Worm (Caenorhabditis elegans) whole organism, mixed stage, embryonic: ENCODE results near the gene str-207.

Source experiments
- M03D4.4 ChIP-seq: sonication (generic microtip); optimal IDR thresholded peaks from 2 replicates; lab custom pipeline; 2017; ENCODE audit warnings: mild to moderate bottlenecking, missing genetic modification characterization, missing compliant biosample characterization
- bed-3 ChIP-seq: fragments of 200-800 bp; sonication (Bioruptor generic); optimal IDR thresholded peaks from 3 replicates; lab custom pipeline; 2018; ENCODE audit warnings: mild to moderate bottlenecking, missing genetic modification characterization, moderate library complexity, missing compliant biosample characterization
- blmp-1 ChIP-seq: fragments of 150-350 bp; optimal IDR thresholded peaks from 2 replicates; lab custom pipeline; 2014; ENCODE audit warnings: missing biosample characterization, missing genetic modification characterization
- ceh-39 ChIP-seq: fragments of 150-350 bp; optimal IDR thresholded peaks from 2 replicates; lab custom pipeline; 2014; ENCODE audit warnings: missing biosample characterization, missing genetic modification characterization
- ceh-83 ChIP-seq: fragments of 200-800 bp; sonication (Bioruptor generic); optimal IDR thresholded peaks from 2 replicates; lab custom pipeline; 2018; ENCODE audit warnings: mild to moderate bottlenecking, missing genetic modification characterization, missing compliant biosample characterization
- ces-1 ChIP-seq: fragments of 150-350 bp; optimal IDR thresholded peaks from 2 replicates; lab custom pipeline; 2014; ENCODE audit warnings: missing biosample characterization, missing genetic modification reagents, missing genetic modification characterization
- cnd-1 ChIP-seq: fragments of 200-800 bp; sonication (Bioruptor generic); optimal IDR thresholded peaks from 2 replicates; lab custom pipeline; 2018; ENCODE audit warnings: mild to moderate bottlenecking, missing genetic modification characterization, missing compliant biosample characterization
- drap-1 ChIP-seq: fragments of 200-800 bp; sonication (Bioruptor generic); optimal IDR thresholded peaks from 3 replicates; lab custom pipeline; 2018; ENCODE audit warnings: mild to moderate bottlenecking, missing genetic modification characterization, missing compliant biosample characterization
- elt-1 ChIP-seq: sonication (generic microtip); optimal IDR thresholded peaks from 2 replicates; lab custom pipeline; 2017; ENCODE audit warnings: missing genetic modification characterization, mild to moderate bottlenecking, missing compliant biosample characterization, antibody characterized with exemption, moderate library complexity, borderline replicate concordance; ENCODE audit not compliant: insufficient read depth
- elt-3 ChIP-seq: fragments of 150-350 bp; optimal IDR thresholded peaks from 2 replicates; lab custom pipeline; 2014; ENCODE audit warnings: missing biosample characterization, missing genetic modification characterization
- flh-1 ChIP-seq: fragments of 200-800 bp; sonication (Bioruptor generic); optimal IDR thresholded peaks from 2 replicates; lab custom pipeline; 2018; ENCODE audit warnings: mild to moderate bottlenecking, missing genetic modification characterization, moderate library complexity, missing compliant biosample characterization
- hlh-1 ChIP-seq: fragments of 150-350 bp; optimal IDR thresholded peaks from 2 replicates; lab custom pipeline; 2014; ENCODE audit warnings: missing biosample characterization, missing genetic modification reagents, missing genetic modification characterization
- lin-13 ChIP-seq: fragments of 150-350 bp; optimal IDR thresholded peaks from 2 replicates; lab custom pipeline; 2014; ENCODE audit warnings: missing biosample characterization, missing genetic modification characterization
- lsy-2 ChIP-seq: fragments of 150-350 bp; optimal IDR thresholded peaks from 2 replicates; lab custom pipeline; 2014; ENCODE audit warnings: missing biosample characterization, missing genetic modification characterization
- mab-5 ChIP-seq: fragments of 150-350 bp; optimal IDR thresholded peaks from 2 replicates; lab custom pipeline; 2014; ENCODE audit warnings: missing biosample characterization, missing genetic modification characterization
- mep-1 ChIP-seq: fragments of 150-350 bp; optimal IDR thresholded peaks from 2 replicates; lab custom pipeline; 2017; ENCODE audit warnings: missing biosample characterization, missing genetic modification reagents, missing genetic modification characterization, inconsistent platforms
- mls-2 ChIP-seq: sonication (generic microtip); optimal IDR thresholded peaks from 2 replicates; lab custom pipeline; 2016; ENCODE audit warnings: mild to moderate bottlenecking, missing genetic modification characterization, moderate library complexity, missing compliant biosample characterization
- nhr-12 ChIP-seq: fragments of 150-350 bp; optimal IDR thresholded peaks from 2 replicates; lab custom pipeline; 2014; ENCODE audit warnings: missing biosample characterization, missing genetic modification characterization
- nhr-2 ChIP-seq: fragments of 150-350 bp; optimal IDR thresholded peaks from 2 replicates; lab custom pipeline; 2014; ENCODE audit warnings: missing biosample characterization, missing genetic modification characterization
- nhr-237 ChIP-seq: fragments of 150-350 bp; optimal IDR thresholded peaks from 2 replicates; lab custom pipeline; 2014; ENCODE audit warnings: missing biosample characterization, missing genetic modification characterization
- nhr-28 ChIP-seq: fragments of 150-350 bp; optimal IDR thresholded peaks from 2 replicates; lab custom pipeline; 2014; ENCODE audit warnings: missing biosample characterization, missing genetic modification characterization
- nhr-76 ChIP-seq: sonication (generic microtip); optimal IDR thresholded peaks from 2 replicates; lab custom pipeline; 2017; ENCODE audit warnings: missing biosample characterization, missing genetic modification characterization
- pha-4 ChIP-seq: fragments of 150-350 bp; optimal IDR thresholded peaks from 2 replicates; lab custom pipeline; 2018; ENCODE audit warnings: missing biosample characterization, missing genetic modification reagents, missing genetic modification characterization
- sem-2 ChIP-seq: fragments of 200-800 bp; sonication (Bioruptor generic); optimal IDR thresholded peaks from 2 replicates; lab custom pipeline; 2018; ENCODE audit warnings: mild to moderate bottlenecking, missing genetic modification characterization, missing compliant biosample characterization
- snpc-4 ChIP-seq: fragments of 150-350 bp; optimal IDR thresholded peaks from 2 replicates; lab custom pipeline; 2014; ENCODE audit warnings: missing biosample characterization, missing genetic modification characterization
- sptf-1 ChIP-seq: sonication (generic microtip); optimal IDR thresholded peaks from 2 replicates; lab custom pipeline; 2017; ENCODE audit warnings: mild to moderate bottlenecking, missing genetic modification characterization, moderate library complexity, missing compliant biosample characterization
- unc-120 ChIP-seq: sonication (generic microtip); optimal IDR thresholded peaks from 2 replicates; lab custom pipeline; 2017; ENCODE audit warnings: missing genetic modification characterization, missing compliant biosample characterization; ENCODE audit not compliant: poor library complexity, severe bottlenecking
- unc-39 ChIP-seq: fragments of 150-350 bp; optimal IDR thresholded peaks from 2 replicates; lab custom pipeline; 2014; ENCODE audit warnings: missing biosample characterization, missing genetic modification characterization
- unc-62 ChIP-seq: fragments of 150-350 bp; optimal IDR thresholded peaks from 2 replicates; lab custom pipeline; 2014; ENCODE audit warnings: missing biosample characterization, missing genetic modification reagents, missing genetic modification characterization
- zip-8 ChIP-seq: fragments of 150-350 bp; optimal IDR thresholded peaks from 2 replicates; lab custom pipeline; 2014; ENCODE audit warnings: missing biosample characterization, missing genetic modification characterization
- ztf-11 ChIP-seq: fragments of 150-350 bp; optimal IDR thresholded peaks from 2 replicates; lab custom pipeline; 2014; ENCODE audit warnings: missing biosample characterization, missing genetic modification characterization

The str-207 gene

DNA sequence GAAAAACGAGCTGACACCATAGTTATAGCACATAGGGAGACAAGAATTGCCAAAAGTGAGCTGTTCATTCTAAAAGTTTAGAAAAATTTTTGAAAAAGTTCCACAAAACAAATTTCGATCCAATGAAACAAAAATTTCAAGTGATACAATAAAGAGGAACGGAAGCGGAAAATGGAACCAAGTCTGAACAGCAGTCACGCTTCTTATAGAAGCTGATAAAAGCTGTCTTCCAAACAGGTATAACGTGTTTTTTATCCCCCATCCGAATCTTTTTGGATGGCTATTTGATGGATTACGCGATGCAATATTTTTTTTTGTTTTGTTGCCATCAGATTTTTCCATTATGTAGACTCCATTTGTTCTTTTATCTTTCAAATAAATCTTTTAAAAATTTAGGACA, 39.2 kb upstream of the str-207 start, which contains the start of gene H23N18.5:
H23N18.5 (minus strand) TSS at position 69 of the 400 bp plus-strand sequence.
- TF ChIP-seq elt-1 (tag; lab: Kevin White, UChicago), result peak; percentile 0
- no peak for TF ChIP-seq snpc-4

DNA sequence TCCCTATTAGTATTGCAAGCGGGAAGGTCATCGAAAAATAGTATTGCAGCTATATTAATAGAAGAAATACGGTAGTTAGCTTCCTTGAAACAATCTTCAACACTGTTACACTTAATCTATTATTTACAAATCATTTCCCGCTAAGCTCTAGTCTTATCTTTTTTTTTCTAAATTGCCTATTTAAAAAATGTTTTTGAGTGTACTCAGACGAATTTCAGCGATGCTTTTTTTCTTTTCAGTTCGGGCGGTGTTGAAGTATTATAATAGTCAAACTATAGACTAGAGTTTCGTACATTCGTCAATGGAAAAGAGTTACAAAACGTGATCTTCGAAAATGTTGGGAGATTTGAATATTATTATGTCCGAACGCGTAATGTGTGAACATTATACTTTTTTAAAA, 37.7 kb upstream of the str-207 start:
- no peak for TF ChIP-seq ceh-39 (tag; lab: Kevin White, UChicago)
- no peak for TF ChIP-seq ces-1 (GFP tag; lab: Kevin White, UChicago)
- no peak for TF ChIP-seq bed-3 (GFP tag; lab: Kevin White, UChicago)
- TF ChIP-seq sptf-1 (tag; lab: Kevin White, UChicago), result no peak
- TF ChIP-seq, all 35 proteins: peak for 0

ce11 chrV:4914879-4915278, 36.7 kb upstream of the str-207 start, which contains the start of gene H23N18.6:
TSS of gene H23N18.6 (minus strand) at chrV:4915079.
- no peak for TF ChIP-seq lin-13
- no peak for TF ChIP-seq elt-1 (tag; lab: Kevin White, UChicago)
- TF ChIP-seq mls-2, result no peak
- TF ChIP-seq drap-1 (GFP tag; lab: Kevin White, UChicago), result no peak
- no peak for TF ChIP-seq nhr-237 (tag; lab: Kevin White, UChicago)
- no peak for TF ChIP-seq ztf-11
- TF ChIP-seq mab-5 (tag; lab: Kevin White, UChicago), result no peak
- TF ChIP-seq sptf-1 (tag; lab: Kevin White, UChicago), result no peak
- TF ChIP-seq lsy-2 (tag; lab: Kevin White, UChicago), result no peak
- no peak for TF ChIP-seq unc-120 (tag; lab: Kevin White, UChicago)
- no peak for TF ChIP-seq M03D4.4 (tag; lab: Kevin White, UChicago)
- TF ChIP-seq nhr-12, result no peak
- no peak for TF ChIP-seq snpc-4
- TF ChIP-seq flh-1, result no peak
- no peak for TF ChIP-seq pha-4 (tag; lab: Kevin White, UChicago)
- no peak for TF ChIP-seq hlh-1 (tag; lab: Kevin White, UChicago)
- no peak for TF ChIP-seq zip-8

ce11 chrV:4918091-4918624, 33.4 kb upstream of the str-207 start, which contains the start of gene C02E7.7:
TSS of gene C02E7.7 (minus strand) at chrV:4918574.
- no peak for TF ChIP-seq lsy-2 (tag; lab: Kevin White, UChicago)
- no peak for TF ChIP-seq M03D4.4 (tag; lab: Kevin White, UChicago)
- TF ChIP-seq bed-3 (GFP tag; lab: Kevin White, UChicago), result no peak
- TF ChIP-seq flh-1, result no peak
- TF ChIP-seq lin-13, result no peak
- no peak for TF ChIP-seq drap-1 (GFP tag; lab: Kevin White, UChicago)
- TF ChIP-seq nhr-2 (tag; lab: Kevin White, UChicago), result no peak
- TF ChIP-seq unc-39 (tag; lab: Kevin White, UChicago), result no peak
- no peak for TF ChIP-seq mab-5 (tag; lab: Kevin White, UChicago)
- TF ChIP-seq ceh-83 (GFP tag; lab: Kevin White, UChicago), result no peak
- no peak for TF ChIP-seq unc-62 (GFP tag; lab: Kevin White, UChicago)
- TF ChIP-seq sptf-1 (tag; lab: Kevin White, UChicago), result no peak
- no peak for TF ChIP-seq blmp-1 (tag; lab: Kevin White, UChicago)
- no peak for TF ChIP-seq pha-4 (tag; lab: Kevin White, UChicago)
- TF ChIP-seq nhr-237 (tag; lab: Kevin White, UChicago), result no peak
- no peak for TF ChIP-seq elt-3
- no peak for TF ChIP-seq nhr-28 (tag; lab: Kevin White, UChicago)
- no peak for TF ChIP-seq ztf-11
- no peak for TF ChIP-seq nhr-76

DNA sequence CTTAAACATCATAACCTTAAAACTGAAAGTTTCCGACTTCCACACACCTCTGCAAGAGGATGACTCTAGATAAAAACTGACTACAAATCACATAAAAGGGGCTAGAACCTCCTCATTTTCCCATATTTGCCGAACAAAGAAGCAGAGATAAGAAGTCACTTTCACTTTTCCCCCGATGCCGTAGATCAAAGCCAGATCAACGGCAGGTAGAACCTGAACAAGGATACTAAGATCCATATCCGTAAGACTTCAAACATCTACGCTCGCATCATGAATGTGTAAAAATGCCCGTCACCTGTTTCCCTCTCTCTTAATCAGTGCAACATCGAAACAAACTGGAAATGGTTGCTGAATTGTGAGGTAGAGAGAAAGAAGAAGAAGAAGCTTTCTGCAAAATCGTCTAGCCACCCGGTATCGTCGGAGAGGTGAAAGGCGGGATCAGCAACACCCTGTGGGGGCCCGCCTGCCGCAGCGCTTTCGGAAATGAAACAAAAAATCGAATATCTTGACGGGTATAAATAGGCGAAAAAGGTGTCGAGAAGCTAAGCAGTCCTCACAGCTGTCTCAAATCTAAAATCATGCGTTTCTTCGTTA, 32.8 kb upstream of the str-207 start, which contains the start of gene C02E7.6:
C02E7.6 (plus strand) TSS at position 544 of the 594 bp plus-strand sequence.
- TF ChIP-seq unc-62 (GFP tag; lab: Kevin White, UChicago) (peak; percentile 16), nhr-237 (tag; lab: Kevin White, UChicago) (peak; percentile 14), elt-1 (tag; lab: Kevin White, UChicago) (peak; percentile 90), mep-1 (no peak), nhr-28 (tag; lab: Kevin White, UChicago) (no peak), snpc-4 (no peak), cnd-1 (tag; lab: Kevin White, UChicago) (no peak), sem-2 (GFP tag; lab: Kevin White, UChicago) (no peak), nhr-2 (tag; lab: Kevin White, UChicago) (no peak), blmp-1 (tag; lab: Kevin White, UChicago) (peak; percentile 67)
